Worm (Caenorhabditis elegans) whole organism, L4 larva: Measurements from ENCODE around the gene col-172.
A peak's percentile ranks its signal among the peaks of the same experiment; 100 is the strongest.

Experiments used
- F26F4.8 ChIP-seq: fragments of 200-800 bp; sonication (Bioruptor generic); conservative IDR thresholded peaks from 2 replicates; pipeline ENCODE4 v1.3.6; 2022; ENCODE audit warnings: missing genetic modification characterization, missing compliant biosample characterization
- F44E2.7 ChIP-seq: fragments of 200-800 bp; sonication (Bioruptor generic); IDR thresholded peaks from 2 replicates; pipeline ENCODE4 v2.1.2; 2022; ENCODE audit warnings: missing genetic modification characterization, missing compliant biosample characterization
- R02D3.7 ChIP-seq: fragments of 150-350 bp; sonication (generic microtip); optimal IDR thresholded peaks from 3 replicates; lab custom pipeline; 2014; ENCODE audit warnings: missing biosample characterization, missing genetic modification characterization
- T20F7.1 ChIP-seq: fragments of 200-800 bp; sonication (Bioruptor generic); optimal IDR thresholded peaks from 2 replicates; lab custom pipeline; 2018; ENCODE audit warnings: mild to moderate bottlenecking, missing genetic modification characterization, missing compliant biosample characterization
- Y48G9A.11 ChIP-seq: fragments of 200-800 bp; sonication (Bioruptor generic); IDR thresholded peaks from 2 replicates; pipeline ENCODE4 v1.3.6; 2022; ENCODE audit warnings: missing genetic modification reagents, missing genetic modification characterization, missing compliant biosample characterization
- ZK337.2 ChIP-seq: fragments of 200-800 bp; sonication (Bioruptor generic); IDR thresholded peaks from 2 replicates; pipeline ENCODE4 v1.3.6; 2022; ENCODE audit warnings: missing genetic modification reagents, missing genetic modification characterization, missing compliant biosample characterization
- arid-1 ChIP-seq: fragments of 200-800 bp; sonication (Bioruptor generic); conservative IDR thresholded peaks from 2 replicates; pipeline ENCODE4 v1.3.6; 2022; ENCODE audit warnings: missing genetic modification reagents, missing genetic modification characterization, missing compliant biosample characterization
- ceh-32 ChIP-seq: sonication (generic microtip); optimal IDR thresholded peaks from 2 replicates; lab custom pipeline; 2016; ENCODE audit warnings: mild to moderate bottlenecking, missing genetic modification characterization, missing compliant biosample characterization; ENCODE audit not compliant: poor library complexity
- ceh-44 ChIP-seq: fragments of 200-800 bp; sonication (Bioruptor generic); IDR thresholded peaks from 2 replicates; pipeline ENCODE4 v1.3.6; 2022; ENCODE audit warnings: missing genetic modification reagents, missing genetic modification characterization, missing compliant biosample characterization
- ces-1 ChIP-seq: fragments of 150-350 bp; sonication (generic microtip); optimal IDR thresholded peaks from 4 replicates; lab custom pipeline; 2014; ENCODE audit warnings: missing biosample characterization, missing genetic modification reagents, missing genetic modification characterization
- daf-12 ChIP-seq: fragments of 150-350 bp; optimal IDR thresholded peaks from 2 replicates; lab custom pipeline; 2014; ENCODE audit warnings: missing biosample characterization, missing genetic modification reagents, missing genetic modification characterization
- daf-16 ChIP-seq, 3 experiments: sonication (generic microtip); optimal IDR thresholded peaks; 2 replicates each; lab custom pipeline; 2016 to 2017; ENCODE audit warnings: missing genetic modification characterization in 3 of 3, missing genetic modification reagents in 3 of 3, mild to moderate bottlenecking in 2 of 3, missing compliant biosample characterization in 2 of 3, missing biosample characterization in 1 of 3, moderate library complexity in 1 of 3
- daf-19 ChIP-seq: fragments of 200-800 bp; sonication (Bioruptor generic); conservative IDR thresholded peaks from 2 replicates; pipeline ENCODE4 v1.3.6; 2022; ENCODE audit warnings: missing genetic modification characterization, missing compliant biosample characterization
- daf-8 ChIP-seq: fragments of 200-800 bp; sonication (Bioruptor generic); IDR thresholded peaks from 2 replicates; pipeline ENCODE4 v1.3.6; 2022; ENCODE audit warnings: missing genetic modification characterization, missing compliant biosample characterization
- dve-1 ChIP-seq: sonication (generic microtip); optimal IDR thresholded peaks from 2 replicates; lab custom pipeline; 2017; ENCODE audit warnings: antibody characterized with exemption, mild to moderate bottlenecking, missing genetic modification characterization, missing compliant biosample characterization; ENCODE audit not compliant: insufficient read depth
- egl-27 ChIP-seq: sonication (generic microtip); optimal IDR thresholded peaks from 3 replicates; lab custom pipeline; 2017; ENCODE audit warnings: missing biosample characterization, missing genetic modification reagents, missing genetic modification characterization
- egl-43 ChIP-seq: fragments of 200-800 bp; sonication (Bioruptor generic); IDR thresholded peaks from 2 replicates; pipeline ENCODE4 v1.3.6; 2022; ENCODE audit warnings: missing genetic modification reagents, missing genetic modification characterization, missing compliant biosample characterization
- gei-8 ChIP-seq: fragments of 200-800 bp; sonication (Bioruptor generic); optimal IDR thresholded peaks from 2 replicates; lab custom pipeline; 2018; ENCODE audit warnings: mild to moderate bottlenecking, missing genetic modification characterization, missing compliant biosample characterization
- hif-1 ChIP-seq, 2 experiments: sonication (generic microtip); optimal IDR thresholded peaks; 2 replicates each; lab custom pipeline; 2016 to 2017; ENCODE audit warnings: missing compliant biosample characterization in 2 of 2, missing genetic modification characterization in 2 of 2, missing genetic modification reagents in 2 of 2, missing genotype in 2 of 2, mild to moderate bottlenecking in 1 of 2
- hlh-11 ChIP-seq: fragments of 200-800 bp; sonication (Bioruptor generic); optimal IDR thresholded peaks from 2 replicates; lab custom pipeline; 2018; ENCODE audit warnings: mild to moderate bottlenecking, missing genetic modification characterization, missing compliant biosample characterization
- hmg-1.1 ChIP-seq: fragments of 200-800 bp; sonication (Bioruptor generic); IDR thresholded peaks from 2 replicates; pipeline ENCODE4 v1.3.6; 2022; ENCODE audit warnings: missing genetic modification reagents, missing genetic modification characterization, missing compliant biosample characterization
- lim-7 ChIP-seq: fragments of 200-800 bp; sonication (Bioruptor generic); IDR thresholded peaks from 2 replicates; pipeline ENCODE4 v1.3.6; 2022; ENCODE audit warnings: missing genetic modification characterization, missing compliant biosample characterization
- lin-13 ChIP-seq: fragments of 150-350 bp; optimal IDR thresholded peaks from 2 replicates; lab custom pipeline; 2014; ENCODE audit warnings: missing biosample characterization, missing genetic modification reagents, missing genetic modification characterization
- lin-39 ChIP-seq: fragments of 150-350 bp; optimal IDR thresholded peaks from 2 replicates; lab custom pipeline; 2014; ENCODE audit warnings: missing biosample characterization, missing genetic modification reagents, missing genetic modification characterization
- lsy-2 ChIP-seq, 2 experiments: fragments of 150-350 bp in 1 of 2; sonication (generic microtip) in 1 of 2; optimal IDR thresholded peaks; 2 replicates each; lab custom pipeline; 2014 to 2017; ENCODE audit warnings: missing biosample characterization in 2 of 2, missing genetic modification characterization in 2 of 2
- madf-9 ChIP-seq: fragments of 200-800 bp; sonication (Bioruptor generic); conservative IDR thresholded peaks from 2 replicates; pipeline ENCODE4 v1.3.6; 2022; ENCODE audit warnings: missing genetic modification reagents, missing genetic modification characterization, missing compliant biosample characterization
- mdl-1 ChIP-seq, 2 experiments: fragments of 150-350 bp in 1 of 2; sonication (generic microtip) in 1 of 2; optimal IDR thresholded peaks; 2 replicates each; lab custom pipeline; 2014 to 2017; ENCODE audit warnings: missing biosample characterization in 2 of 2, missing genetic modification characterization in 2 of 2
- mep-1 ChIP-seq: fragments of 150-350 bp; sonication (generic microtip); optimal IDR thresholded peaks from 3 replicates; lab custom pipeline; 2014; ENCODE audit warnings: missing biosample characterization, missing genetic modification characterization
- mxl-2 ChIP-seq: fragments of 200-800 bp; sonication (Bioruptor generic); conservative IDR thresholded peaks from 2 replicates; pipeline ENCODE4 v1.3.6; 2022; ENCODE audit warnings: missing genetic modification reagents, missing genetic modification characterization, missing compliant biosample characterization
- nhr-102 ChIP-seq: sonication (generic microtip); optimal IDR thresholded peaks from 2 replicates; lab custom pipeline; 2016; ENCODE audit warnings: mild to moderate bottlenecking, missing genetic modification characterization, moderate library complexity, missing compliant biosample characterization
- nhr-11 ChIP-seq: fragments of 150-350 bp; optimal IDR thresholded peaks from 2 replicates; lab custom pipeline; 2014; ENCODE audit warnings: missing biosample characterization, missing genetic modification characterization
- nhr-25 ChIP-seq: sonication (generic microtip); optimal IDR thresholded peaks from 2 replicates; lab custom pipeline; 2017; ENCODE audit warnings: missing genetic modification characterization, mild to moderate bottlenecking, missing compliant biosample characterization, antibody characterized with exemption, moderate library complexity, borderline replicate concordance; ENCODE audit not compliant: insufficient read depth
- nhr-28 ChIP-seq: fragments of 150-350 bp; optimal IDR thresholded peaks from 2 replicates; lab custom pipeline; 2014; ENCODE audit warnings: missing biosample characterization, missing genetic modification characterization
- nhr-41 ChIP-seq: fragments of 200-800 bp; sonication (Bioruptor generic); IDR thresholded peaks from 2 replicates; pipeline ENCODE4 v1.3.6; 2022; ENCODE audit warnings: missing genetic modification reagents, missing genetic modification characterization, missing compliant biosample characterization
- nhr-42 ChIP-seq: fragments of 200-800 bp; sonication (Bioruptor generic); IDR thresholded peaks from 2 replicates; pipeline ENCODE4 v1.3.6; 2022; ENCODE audit warnings: missing genetic modification characterization, missing compliant biosample characterization
- nhr-76 ChIP-seq: fragments of 150-350 bp; optimal IDR thresholded peaks from 2 replicates; lab custom pipeline; 2014; ENCODE audit warnings: missing biosample characterization, missing genetic modification characterization
- nhr-77 ChIP-seq: fragments of 150-350 bp; optimal IDR thresholded peaks from 2 replicates; lab custom pipeline; 2014; ENCODE audit warnings: missing biosample characterization, missing genetic modification characterization
- php-3 ChIP-seq: fragments of 200-800 bp; sonication (Bioruptor generic); IDR thresholded peaks from 2 replicates; pipeline ENCODE4 v1.3.6; 2022; ENCODE audit warnings: missing genetic modification reagents, missing genetic modification characterization, missing compliant biosample characterization
- skn-1 ChIP-seq: fragments of 150-350 bp; optimal IDR thresholded peaks from 2 replicates; lab custom pipeline; 2014; ENCODE audit warnings: missing biosample characterization, missing genetic modification characterization
- snpc-4 ChIP-seq: fragments of 150-350 bp; optimal IDR thresholded peaks from 2 replicates; lab custom pipeline; 2014; ENCODE audit warnings: missing biosample characterization, missing genetic modification characterization
- tag-97 ChIP-seq: fragments of 200-800 bp; sonication (Bioruptor generic); IDR thresholded peaks from 2 replicates; pipeline ENCODE4 v1.3.6; 2022; ENCODE audit warnings: missing genetic modification characterization, missing compliant biosample characterization
- tra-1 ChIP-seq: fragments of 200-800 bp; sonication (Bioruptor generic); IDR thresholded peaks from 2 replicates; pipeline ENCODE4 v1.3.6; 2022; ENCODE audit warnings: missing genetic modification reagents, missing genetic modification characterization, missing compliant biosample characterization
- unc-130 ChIP-seq: sonication (generic microtip); optimal IDR thresholded peaks from 2 replicates; lab custom pipeline; 2016; ENCODE audit warnings: missing genetic modification reagents, missing genetic modification characterization, missing compliant biosample characterization
- unc-39 ChIP-seq: sonication (generic microtip); optimal IDR thresholded peaks from 2 replicates; lab custom pipeline; 2017; ENCODE audit warnings: missing biosample characterization, missing genetic modification characterization
- unc-62 ChIP-seq, 3 experiments: fragments of 150-350 bp in 1 of 3; sonication (generic microtip); optimal IDR thresholded peaks in 2 of 3; peaks in 1 of 3; 1 replicate in 1 of 3; 2 replicates in 2 of 3; lab custom pipeline; 2014 to 2017; ENCODE audit warnings: missing biosample characterization in 3 of 3, missing genetic modification characterization in 3 of 3, missing genetic modification reagents in 3 of 3, missing genotype in 1 of 3
- vab-7 ChIP-seq: fragments of 200-800 bp; sonication (Bioruptor generic); IDR thresholded peaks from 2 replicates; pipeline ENCODE4 v1.3.6; 2022; ENCODE audit warnings: missing genetic modification reagents, missing genetic modification characterization, missing compliant biosample characterization
- zag-1 ChIP-seq: fragments of 150-350 bp; optimal IDR thresholded peaks from 2 replicates; lab custom pipeline; 2014; ENCODE audit warnings: missing biosample characterization, missing genetic modification characterization
- zfp-3 ChIP-seq: fragments of 200-800 bp; sonication (Bioruptor generic); conservative IDR thresholded peaks from 2 replicates; pipeline ENCODE4 v1.3.6; 2022; ENCODE audit warnings: missing genetic modification reagents, missing genetic modification characterization, missing compliant biosample characterization
- zip-11 ChIP-seq: fragments of 200-800 bp; sonication (Bioruptor generic); IDR thresholded peaks from 2 replicates; pipeline ENCODE4 v1.3.6; 2022; ENCODE audit warnings: missing genetic modification characterization, missing compliant biosample characterization

Gene col-172

ce11 chrX:6644971-6645704 lies 27.5 kb upstream of the col-172 start, which contains the start of gene C56E10.3 (continued):
- no peak for TF ChIP-seq Y48G9A.11 (GFP tag; lab: Robert Waterston, UW)
- TF ChIP-seq hlh-11 (tag; lab: Kevin White, UChicago), result peak; percentile 64
- no peak for TF ChIP-seq tra-1 (GFP tag; lab: Robert Waterston, UW)
- no peak for TF ChIP-seq unc-62 (GFP tag; optimal IDR thresholded peaks at IDR 0.05 in 1 of 2; lab: Kevin White, UChicago)
- TF ChIP-seq unc-62 (tag; optimal IDR thresholded peaks at IDR 0.05; lab: Kevin White, UChicago), result no peak
- TF ChIP-seq F44E2.7 (GFP tag; lab: Robert Waterston, UW), result no peak
- TF ChIP-seq madf-9 (GFP tag; lab: Robert Waterston, UW), result no peak
- TF ChIP-seq zip-11 (GFP tag; lab: Robert Waterston, UW), result no peak
- TF ChIP-seq arid-1 (GFP tag; lab: Robert Waterston, UW), result no peak
- no peak for TF ChIP-seq ZK337.2 (GFP tag; lab: Robert Waterston, UW)
- no peak for TF ChIP-seq daf-8
- no peak for TF ChIP-seq skn-1 (tag; lab: Kevin White, UChicago)
- peak in 1 of 2 experiments; percentile 4 for TF ChIP-seq mdl-1 (tag; optimal IDR thresholded peaks at IDR 0.05; lab: Kevin White, UChicago)
- TF ChIP-seq T20F7.1 (GFP tag; lab: Kevin White, UChicago), result no peak
- TF ChIP-seq nhr-77 (tag; lab: Kevin White, UChicago), result peak; percentile 21
- no peak for TF ChIP-seq nhr-41 (GFP tag; lab: Robert Waterston, UW)
- TF ChIP-seq lin-13, result no peak
- TF ChIP-seq unc-39 (tag; lab: Kevin White, UChicago), result no peak
- peak; percentile 20 for TF ChIP-seq nhr-28 (tag; lab: Kevin White, UChicago)
- no peak for TF ChIP-seq gei-8
- TF ChIP-seq R02D3.7 (tag; lab: Kevin White, UChicago), result no peak
- no peak for TF ChIP-seq daf-16 (GFP tag; optimal IDR thresholded peaks at IDR 0.05; lab: Kevin White, UChicago)
- peak; percentile 89 for TF ChIP-seq daf-16 (tag; optimal IDR thresholded peaks at IDR 0.05; lab: Kevin White, UChicago)
- TF ChIP-seq vab-7 (GFP tag; lab: Robert Waterston, UW), result no peak
- no peak for TF ChIP-seq ceh-32 (tag; lab: Kevin White, UChicago)
- TF ChIP-seq ceh-44 (GFP tag; lab: Robert Waterston, UW), result no peak
- no peak for TF ChIP-seq lin-39 (tag; lab: Kevin White, UChicago)
- TF ChIP-seq mep-1 (tag; lab: Kevin White, UChicago), result peak; percentile 46
- no peak for TF ChIP-seq daf-12 (tag; lab: Kevin White, UChicago)
- TF ChIP-seq unc-130, result no peak
- peak in 1 of 2 experiments; percentile 21 for TF ChIP-seq lsy-2 (tag; optimal IDR thresholded peaks at IDR 0.05; lab: Kevin White, UChicago)
- no peak for TF ChIP-seq ces-1 (GFP tag; lab: Kevin White, UChicago)
- no peak for TF ChIP-seq mxl-2 (GFP tag; lab: Robert Waterston, UW)
- no peak for TF ChIP-seq zag-1 (tag; lab: Kevin White, UChicago)
- no peak for TF ChIP-seq egl-27 (tag; lab: Kevin White, UChicago)
- no peak for TF ChIP-seq nhr-42 (GFP tag; lab: Robert Waterston, UW)
- TF ChIP-seq egl-43, result no peak
- TF ChIP-seq hif-1 (tag; optimal IDR thresholded peaks at IDR 0.05; lab: Kevin White, UChicago), result no peak
- TF ChIP-seq nhr-11 (tag; lab: Kevin White, UChicago), result no peak
- no peak for TF ChIP-seq daf-19 (GFP tag; lab: Robert Waterston, UW)
- no peak for TF ChIP-seq lim-7 (GFP tag; lab: Robert Waterston, UW)
- TF ChIP-seq nhr-102, result peak; percentile 13
- no peak for TF ChIP-seq tag-97
- TF ChIP-seq dve-1 (tag; lab: Kevin White, UChicago), result peak; percentile 78
- TF ChIP-seq nhr-76 (tag; lab: Kevin White, UChicago), result no peak
- TF ChIP-seq F26F4.8 (GFP tag; lab: Robert Waterston, UW), result no peak
- no peak for TF ChIP-seq nhr-25
- TF ChIP-seq snpc-4, result no peak
- TF ChIP-seq zfp-3, result no peak
- no peak for TF ChIP-seq hmg-1.1
- 0 out of 2 replicates have a peak, but pooled peaks have one; percentile 8 for TF ChIP-seq php-3 (GFP tag; lab: Robert Waterston, UW)
